Fruit fly (Drosophila melanogaster): Measurements from ENCODE around the gene ato.

Gene ato

DNA sequence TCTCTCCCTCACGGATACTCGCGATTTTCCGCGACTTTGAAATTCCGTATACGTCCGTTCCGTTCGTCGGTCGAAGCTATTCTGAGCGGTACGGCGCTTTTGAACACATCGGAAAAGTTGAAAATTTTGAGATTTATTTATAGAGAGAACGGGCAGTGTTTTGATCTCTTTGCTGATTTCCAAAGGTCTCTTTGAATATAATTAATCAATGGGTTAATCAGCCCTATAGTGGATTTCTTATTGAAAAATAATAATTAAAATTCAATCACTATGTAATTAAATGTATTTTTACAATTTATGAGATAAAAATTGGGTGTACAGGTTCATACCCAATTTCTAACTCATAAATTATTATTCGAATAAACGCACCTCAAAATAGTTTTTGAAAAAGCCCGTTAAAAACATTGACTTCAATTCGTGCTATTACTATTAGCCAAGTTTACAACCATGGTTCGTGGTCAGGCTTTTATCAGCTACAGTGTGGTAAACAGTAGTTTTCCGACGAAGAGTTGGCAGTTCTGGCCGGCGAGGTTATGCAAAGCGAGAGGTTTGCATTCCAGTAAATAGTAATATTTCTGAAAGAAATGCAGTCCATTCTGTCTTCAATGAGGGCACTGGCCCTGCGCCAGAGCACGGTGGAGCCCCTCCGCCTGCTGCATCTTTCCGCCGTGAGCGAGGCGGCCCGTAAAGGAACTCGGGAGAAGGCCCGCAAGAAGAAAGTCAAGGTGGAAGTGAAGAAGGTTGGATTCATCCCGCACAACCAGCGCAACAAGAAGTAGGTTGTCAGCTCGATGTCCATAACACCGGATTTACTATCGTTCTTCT is 23.3 kb downstream of the ato start, which contains the start of the genes CG9626 and mRpL1:
TSS of gene CG9626 (minus strand) at position 51 of the 825 bp plus-strand sequence.
TSS of gene mRpL1 (plus strand) at position 513 of the 825 bp plus-strand sequence.
- TF ChIP-seq bab1 (GFP tag; optimal IDR thresholded peaks at IDR 0.05) (peak; percentile 34), CG11617 (GFP tag; optimal IDR thresholded peaks at IDR 0.05) (peak; percentile 0), CG5204 (GFP tag; optimal IDR thresholded peaks at IDR 0.05) (no peak), Mnt (GFP tag; optimal IDR thresholded peaks at IDR 0.05) (peak; percentile 50), ovo (GFP tag; optimal IDR thresholded peaks at IDR 0.05) (no peak), CG7101 (tag; optimal IDR thresholded peaks at IDR 0.05) (peak; percentile 8), CG12768 (GFP tag; optimal IDR thresholded peaks at IDR 0.05) (no peak), CG33017 (tag; optimal IDR thresholded peaks at IDR 0.05) (no peak), kay (GFP tag; ENCODE audit: borderline replicate concordance) (peak; percentile 73), pad (GFP tag; optimal IDR thresholded peaks at IDR 0.05) (peak; percentile 19), toe (GFP tag; optimal IDR thresholded peaks at IDR 0.05) (no peak), cic (GFP tag; optimal IDR thresholded peaks at IDR 0.05) (no peak), CG7045 (GFP tag; optimal IDR thresholded peaks at IDR 0.05) (no peak)

DNA sequence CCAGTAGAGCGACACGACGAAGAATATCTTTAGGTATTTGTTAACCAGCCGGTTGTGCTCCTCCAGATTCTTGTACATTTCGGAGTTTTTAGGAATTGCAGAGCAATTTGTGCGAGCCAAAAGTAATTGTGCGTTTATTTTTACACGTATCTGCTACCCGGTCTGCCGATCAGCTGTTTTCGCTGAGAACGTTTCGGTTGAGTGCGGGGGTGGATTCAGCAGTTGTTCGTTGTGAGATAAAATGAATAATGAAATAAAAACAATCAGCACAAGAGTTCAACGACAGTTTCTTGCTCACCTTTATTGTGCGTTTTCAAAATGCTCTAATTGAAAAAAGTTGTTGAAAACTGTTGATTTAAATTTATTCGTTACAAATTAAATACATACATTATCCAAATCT is 26.0 kb downstream of the ato start, which contains the start of gene nac:
TSS of gene nac (minus strand) at position 176 of the 400 bp plus-strand sequence.
- TF ChIP-seq kay (GFP tag; ENCODE audit: borderline replicate concordance): no peak
- no peak for TF ChIP-seq Crg-1 (GFP tag; optimal IDR thresholded peaks at IDR 0.05)
- TF ChIP-seq Mnt (GFP tag; optimal IDR thresholded peaks at IDR 0.05): peak; percentile 6
- TF ChIP-seq CG11617 (GFP tag; optimal IDR thresholded peaks at IDR 0.05): no peak
- no peak for TF ChIP-seq Hr96 (GFP tag; optimal IDR thresholded peaks at IDR 0.05)
- no peak for TF ChIP-seq CG33017 (tag; optimal IDR thresholded peaks at IDR 0.05)
- no peak for TF ChIP-seq cnc (optimal IDR thresholded peaks at IDR 0.05)
- no peak for TF ChIP-seq ovo (GFP tag; optimal IDR thresholded peaks at IDR 0.05)
- peak; percentile 7 for TF ChIP-seq pad (GFP tag; optimal IDR thresholded peaks at IDR 0.05)
- TF ChIP-seq CG12768 (GFP tag; optimal IDR thresholded peaks at IDR 0.05): peak; percentile 8
- no peak for TF ChIP-seq CG1620 (GFP tag; optimal IDR thresholded peaks at IDR 0.05)
- TF ChIP-seq bab1 (GFP tag; optimal IDR thresholded peaks at IDR 0.05): peak; percentile 64

DNA sequence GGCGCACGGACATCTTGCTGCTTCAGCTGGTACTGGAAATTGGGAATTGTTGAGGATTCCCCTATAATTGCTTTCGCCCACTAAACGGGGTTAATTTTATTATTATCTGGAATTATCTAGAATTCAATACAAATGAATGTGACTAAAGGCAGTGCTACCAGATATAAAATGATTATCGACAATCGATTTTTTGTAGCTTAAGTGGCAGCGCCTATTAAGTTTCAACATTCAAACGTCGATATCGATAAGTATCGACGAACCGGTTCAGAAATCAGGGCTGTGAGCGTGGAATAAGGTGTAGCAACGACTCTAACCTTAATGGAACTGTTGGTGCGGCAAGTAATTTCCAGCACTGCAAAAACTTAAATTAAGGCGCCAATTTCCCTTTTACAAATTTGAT is 27.3 kb downstream of the ato start, which contains the start of gene Sgt1:
TSS of gene Sgt1 (minus strand) at position 165 of the 400 bp plus-strand sequence.
- peak; percentile 76 for TF ChIP-seq CG1620 (GFP tag; optimal IDR thresholded peaks at IDR 0.05)
- peak; percentile 29 for TF ChIP-seq CG33017 (tag; optimal IDR thresholded peaks at IDR 0.05)
- TF ChIP-seq Hr96 (GFP tag; optimal IDR thresholded peaks at IDR 0.05): no peak
- peak; percentile 66 for TF ChIP-seq Mnt (GFP tag; optimal IDR thresholded peaks at IDR 0.05)
- peak; percentile 64 for TF ChIP-seq toe (GFP tag; optimal IDR thresholded peaks at IDR 0.05)
- TF ChIP-seq kay (GFP tag; ENCODE audit: borderline replicate concordance): no peak
- peak; percentile 41 for TF ChIP-seq Clk (GFP tag; optimal IDR thresholded peaks at IDR 0.05)
- peak; percentile 1 for TF ChIP-seq CG14711 (tag; optimal IDR thresholded peaks at IDR 0.05)
- peak; percentile 53 for TF ChIP-seq bab1 (GFP tag; optimal IDR thresholded peaks at IDR 0.05)
- peak; percentile 64 for TF ChIP-seq cic (GFP tag; optimal IDR thresholded peaks at IDR 0.05)
- peak; percentile 21 for TF ChIP-seq ovo (GFP tag; optimal IDR thresholded peaks at IDR 0.05)
- TF ChIP-seq Crg-1 (GFP tag; optimal IDR thresholded peaks at IDR 0.05): peak; percentile 74
- TF ChIP-seq CG11617 (GFP tag; optimal IDR thresholded peaks at IDR 0.05): peak; percentile 11
- no peak for TF ChIP-seq tj (GFP tag; optimal IDR thresholded peaks at IDR 0.05)
- TF ChIP-seq CG7101 (tag; optimal IDR thresholded peaks at IDR 0.05): peak; percentile 64
- peak; percentile 34 for TF ChIP-seq CG12768 (GFP tag; optimal IDR thresholded peaks at IDR 0.05)

DNA sequence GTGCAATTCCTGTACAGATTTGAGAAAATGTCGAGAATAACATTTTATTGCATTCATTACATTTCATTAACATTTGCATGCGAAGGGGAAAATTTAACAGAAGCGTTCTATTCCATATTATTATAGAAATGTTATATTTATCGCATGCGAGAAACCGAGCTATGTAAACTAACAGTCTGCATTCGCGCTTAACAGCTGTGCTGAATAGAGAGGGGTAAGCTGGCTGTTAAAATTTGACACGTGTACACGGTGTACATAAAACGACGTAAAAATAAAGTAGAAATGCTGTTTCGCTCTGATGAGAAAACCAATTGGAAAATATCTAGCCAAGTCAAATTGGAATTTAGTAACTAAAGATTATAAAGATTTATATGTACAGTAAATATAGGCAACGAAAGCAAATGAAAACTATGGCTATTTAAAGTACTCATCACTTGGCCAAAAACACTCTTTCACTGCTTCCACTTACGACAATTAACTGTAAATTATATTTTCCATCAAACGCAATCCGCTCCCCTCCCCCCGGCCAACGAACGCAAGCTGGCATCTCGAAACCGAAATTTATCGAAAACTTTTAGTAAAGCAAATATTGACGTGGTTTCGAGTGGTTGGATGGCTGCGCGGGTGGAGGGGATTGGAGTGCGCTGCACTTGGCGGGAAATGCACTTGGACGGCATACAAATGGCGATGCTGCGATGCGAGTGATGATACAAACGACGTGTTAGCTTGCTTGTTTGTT is 28.5 kb downstream of the ato start:
- TF ChIP-seq pad (GFP tag; optimal IDR thresholded peaks at IDR 0.05) (peak; percentile 99), cnc (optimal IDR thresholded peaks at IDR 0.05) (no peak), CG1620 (GFP tag; optimal IDR thresholded peaks at IDR 0.05) (no peak), Clk (GFP tag; optimal IDR thresholded peaks at IDR 0.05) (no peak), CG33017 (tag; optimal IDR thresholded peaks at IDR 0.05) (no peak), CG11617 (GFP tag; optimal IDR thresholded peaks at IDR 0.05) (no peak), toe (GFP tag; optimal IDR thresholded peaks at IDR 0.05) (no peak), kay (GFP tag; ENCODE audit: borderline replicate concordance) (no peak), CG12768 (GFP tag; optimal IDR thresholded peaks at IDR 0.05) (peak; percentile 2), Mnt (GFP tag; optimal IDR thresholded peaks at IDR 0.05) (no peak)

DNA sequence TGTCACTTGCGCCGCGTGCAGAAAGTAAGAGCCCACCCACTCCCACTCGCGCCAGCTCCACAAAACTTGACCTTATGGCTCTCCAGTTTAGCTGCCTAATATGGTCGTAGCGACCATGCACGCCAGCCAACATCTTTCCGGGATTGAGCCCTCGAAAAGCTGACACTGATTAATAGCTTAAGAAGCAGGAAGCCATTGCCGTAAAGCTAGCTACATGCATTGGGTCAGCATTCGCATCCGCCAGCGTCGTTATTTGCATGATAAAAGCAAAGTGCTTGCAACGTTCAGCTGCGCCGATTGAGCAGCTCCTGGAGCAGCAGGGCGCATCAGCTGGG is 29.0 kb downstream of the ato start:
- TF ChIP-seq cnc (optimal IDR thresholded peaks at IDR 0.05) (no peak), ovo (GFP tag; optimal IDR thresholded peaks at IDR 0.05) (no peak), CG11617 (GFP tag; optimal IDR thresholded peaks at IDR 0.05) (no peak), tj (GFP tag; optimal IDR thresholded peaks at IDR 0.05) (no peak), Crg-1 (GFP tag; optimal IDR thresholded peaks at IDR 0.05) (no peak), Hr96 (GFP tag; optimal IDR thresholded peaks at IDR 0.05) (no peak), Mnt (GFP tag; optimal IDR thresholded peaks at IDR 0.05) (no peak), CG1620 (GFP tag; optimal IDR thresholded peaks at IDR 0.05) (no peak)

DNA sequence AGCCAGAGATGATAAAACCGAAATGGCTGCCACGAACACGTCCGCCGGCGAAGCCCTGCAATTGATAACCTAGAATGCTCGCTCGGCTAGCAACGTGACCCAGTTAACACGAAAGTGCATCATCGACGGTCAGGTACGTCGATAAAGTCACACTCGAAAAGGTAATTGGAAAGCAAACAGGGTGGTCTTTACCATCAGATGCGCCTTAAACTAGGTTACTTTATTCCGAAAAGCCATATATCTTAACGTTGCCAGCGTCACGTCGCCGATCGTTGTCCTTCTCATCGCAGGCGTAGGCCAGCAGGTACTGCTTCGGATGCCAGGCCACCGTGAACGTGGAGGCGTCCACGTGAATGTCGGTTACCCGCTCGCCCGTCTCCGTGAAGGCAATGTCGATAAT is 29.4 kb downstream of the ato start:
- no peak for TF ChIP-seq cnc (optimal IDR thresholded peaks at IDR 0.05)
- TF ChIP-seq CG5204 (GFP tag; optimal IDR thresholded peaks at IDR 0.05): no peak
- no peak for TF ChIP-seq cic (GFP tag; optimal IDR thresholded peaks at IDR 0.05)
- no peak for TF ChIP-seq CG11617 (GFP tag; optimal IDR thresholded peaks at IDR 0.05)

Measured in whole organism, adult.